Worm (Caenorhabditis elegans) whole organism, early embryonic: ENCODE measurements around the gene pigg-1.

Experiments
- aly-1 ChIP-seq: sonication (generic microtip); optimal IDR thresholded peaks from 2 replicates; lab custom pipeline; 2016; ENCODE audit warnings: missing genetic modification characterization, missing compliant biosample characterization
- ama-1 ChIP-seq: fragments of 150-350 bp; optimal IDR thresholded peaks from 2 replicates; lab custom pipeline; 2014
- ets-7 ChIP-seq: sonication (generic microtip); optimal IDR thresholded peaks from 2 replicates; lab custom pipeline; 2016; ENCODE audit warnings: missing genotype, missing genetic modification characterization, missing compliant biosample characterization
- flt-1 ChIP-seq: fragments of 200-800 bp; sonication (Bioruptor generic); IDR thresholded peaks from 2 replicates; pipeline ENCODE4 v1.3.6; 2022; ENCODE audit warnings: missing genetic modification characterization, missing compliant biosample characterization
- hmbx-1 ChIP-seq: sonication (generic microtip); optimal IDR thresholded peaks from 2 replicates; lab custom pipeline; 2016; ENCODE audit warnings: mild to moderate bottlenecking, missing genetic modification characterization, missing compliant biosample characterization
- hmg-4 ChIP-seq: fragments of 200-800 bp; sonication (Bioruptor generic); optimal IDR thresholded peaks from 2 replicates; lab custom pipeline; 2018; ENCODE audit warnings: mild to moderate bottlenecking, missing genetic modification characterization, missing compliant biosample characterization
- hnd-1 ChIP-seq: sonication (generic microtip); optimal IDR thresholded peaks from 2 replicates; lab custom pipeline; 2016; ENCODE audit warnings: missing genetic modification characterization, missing compliant biosample characterization
- pes-1 ChIP-seq: fragments of 200-800 bp; sonication (Bioruptor generic); IDR thresholded peaks from 2 replicates; pipeline ENCODE4 v1.3.6; 2022; ENCODE audit warnings: missing genetic modification reagents, missing genetic modification characterization, missing compliant biosample characterization
- scrt-1 ChIP-seq: fragments of 200-800 bp; sonication (Bioruptor generic); IDR thresholded peaks from 2 replicates; pipeline ENCODE4 v1.3.6; 2022; ENCODE audit warnings: missing genetic modification characterization, missing compliant biosample characterization
- tra-4 ChIP-seq: sonication (generic microtip); optimal IDR thresholded peaks from 2 replicates; lab custom pipeline; 2017; ENCODE audit warnings: missing genetic modification characterization, missing compliant biosample characterization

DNA sequence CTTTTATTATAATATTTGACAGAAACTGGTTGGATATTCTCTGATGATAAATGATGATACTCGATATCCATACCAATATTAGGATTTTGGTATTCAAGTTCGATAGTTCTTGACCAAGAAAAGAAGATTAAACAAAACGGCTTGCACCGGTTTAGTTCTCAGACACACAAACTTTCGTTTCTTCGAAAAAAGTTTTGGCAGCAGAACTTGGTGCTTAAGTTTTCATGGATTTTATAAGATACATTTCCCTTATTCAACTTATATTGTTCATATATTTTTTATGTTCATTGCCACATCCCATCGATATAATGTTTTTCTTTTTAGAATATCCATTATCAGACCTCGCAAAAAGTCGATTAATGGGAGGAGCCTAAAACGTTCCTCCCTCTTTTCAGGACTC, 9.4 kb downstream of the pigg-1 start, which contains the start of gene aptf-4:
- TF ChIP-seq ama-1 (lab: Kevin White, UChicago) (no peak), aly-1 (tag; lab: Kevin White, UChicago) (no peak), hmg-4 (GFP tag; lab: Kevin White, UChicago) (no peak), tra-4 (no peak), hmbx-1 (no peak), scrt-1 (no peak), ets-7 (tag; lab: Kevin White, UChicago) (no peak), pes-1 (GFP tag; lab: Robert Waterston, UW) (no peak), hnd-1 (tag; lab: Kevin White, UChicago) (no peak), flt-1 (GFP tag; lab: Robert Waterston, UW) (no peak)
